Worm (Caenorhabditis elegans) whole organism, L1 larva: ENCODE data around the gene ama-1.

Experiments
- alr-1 ChIP-seq: fragments of 200-800 bp; sonication (Bioruptor generic); optimal IDR thresholded peaks from 2 replicates; lab custom pipeline; 2018; ENCODE audit warnings: borderline replicate concordance, mild to moderate bottlenecking, missing genetic modification characterization, missing compliant biosample characterization
- fkh-10 ChIP-seq: sonication (generic microtip); optimal IDR thresholded peaks from 2 replicates; lab custom pipeline; 2017; ENCODE audit warnings: missing biosample characterization, missing genetic modification reagents, missing genetic modification characterization
- lin-15B ChIP-seq: fragments of 150-350 bp; sonication (generic microtip); optimal IDR thresholded peaks from 3 replicates; lab custom pipeline; 2014; ENCODE audit warnings: missing biosample characterization, missing genetic modification characterization
- lin-39 ChIP-seq: fragments of 150-350 bp; optimal IDR thresholded peaks from 2 replicates; lab custom pipeline; 2014; ENCODE audit warnings: missing biosample characterization, missing genetic modification reagents, missing genetic modification characterization
- mdl-1 ChIP-seq, 2 experiments: fragments of 150-350 bp; optimal IDR thresholded peaks; 2 replicates each; lab custom pipeline; 2014 to 2017; ENCODE audit warnings: missing biosample characterization in 2 of 2, missing genetic modification characterization in 2 of 2, inconsistent platforms in 1 of 2
- nhr-237 ChIP-seq: fragments of 150-350 bp; optimal IDR thresholded peaks from 2 replicates; lab custom pipeline; 2014; ENCODE audit warnings: missing biosample characterization, missing genetic modification characterization
- nhr-71 ChIP-seq: sonication (generic microtip); optimal IDR thresholded peaks from 2 replicates; lab custom pipeline; 2016; ENCODE audit warnings: mild to moderate bottlenecking, missing genetic modification characterization, moderate library complexity, missing compliant biosample characterization
- unc-62 ChIP-seq: fragments of 150-350 bp; optimal IDR thresholded peaks from 2 replicates; lab custom pipeline; 2014; ENCODE audit warnings: missing biosample characterization, missing genetic modification reagents, missing genetic modification characterization
- vab-15 ChIP-seq: sonication (generic microtip); optimal IDR thresholded peaks from 2 replicates; lab custom pipeline; 2017; ENCODE audit warnings: missing genotype, mild to moderate bottlenecking, missing genetic modification characterization, missing compliant biosample characterization

- TF ChIP-seq lin-39 (tag; lab: Kevin White, UChicago) (no peak), nhr-237 (no peak), nhr-71 (tag; lab: Kevin White, UChicago) (no peak), vab-15 (no peak), unc-62 (GFP tag; lab: Kevin White, UChicago) (no peak), alr-1 (tag; lab: Kevin White, UChicago) (no peak), fkh-10 (no peak), lin-15B (tag; lab: Kevin White, UChicago) (no peak), mdl-1 (tag; optimal IDR thresholded peaks at IDR 0.05; lab: Kevin White, UChicago) (no peak)
Observed at ce11 chrIV:4209084-4209483, 38.8 kb upstream of the ama-1 start.
